Fruit fly (Drosophila melanogaster) whole organism, embryonic: ENCODE data around the gene Kdm5.

Source experiments
- Asciz ChIP-seq: fragments of 200-800 bp; sonication (Bioruptor generic); optimal IDR thresholded peaks from 2 replicates; lab custom pipeline; 2017; ENCODE audit warnings: missing biosample characterization, mild to moderate bottlenecking, missing genetic modification characterization, missing genetic modification reagents
- Atf-2 ChIP-seq: fragments of 200-800 bp; sonication (Bioruptor generic); optimal IDR thresholded peaks from 2 replicates; lab custom pipeline; 2016; ENCODE audit warnings: missing biosample characterization, missing genetic modification characterization
- CG10431 ChIP-seq: fragments of 200-800 bp; sonication (Bioruptor generic); optimal IDR thresholded peaks from 3 replicates; lab custom pipeline; 2018; ENCODE audit warnings: missing biosample characterization, mild to moderate bottlenecking, missing genetic modification characterization
- CG10565 ChIP-seq: fragments of 200-800 bp; sonication (Bioruptor generic); optimal IDR thresholded peaks from 3 replicates; lab custom pipeline; 2016; ENCODE audit warnings: missing biosample characterization, mild to moderate bottlenecking, missing genetic modification characterization
- CG12659 ChIP-seq: fragments of 200-800 bp; sonication (Bioruptor generic); optimal IDR thresholded peaks from 3 replicates; lab custom pipeline; 2017; ENCODE audit warnings: mild to moderate bottlenecking, missing biosample characterization, missing genetic modification reagents, missing genetic modification characterization
- CG1529 ChIP-seq: fragments of 200-800 bp; sonication (Bioruptor generic); optimal IDR thresholded peaks from 3 replicates; lab custom pipeline; 2018; ENCODE audit warnings: missing biosample characterization, missing genetic modification characterization
- CG15696 ChIP-seq: fragments of 200-800 bp; sonication (Bioruptor generic); optimal IDR thresholded peaks from 2 replicates; lab custom pipeline; 2019; ENCODE audit warnings: missing biosample characterization, mild to moderate bottlenecking, missing genetic modification characterization, moderate library complexity
- CG16813 ChIP-seq: fragments of 200-800 bp; sonication (Bioruptor generic); IDR thresholded peaks from 3 replicates; pipeline ENCODE4 v1.3.6; 2022; ENCODE audit warnings: missing biosample characterization, missing genetic modification characterization; ENCODE audit not compliant: partially characterized antibody
- CG17802 ChIP-seq: fragments of 200-800 bp; sonication (Bioruptor generic); optimal IDR thresholded peaks from 2 replicates; lab custom pipeline; 2018; ENCODE audit warnings: missing biosample characterization, mild to moderate bottlenecking, missing genetic modification characterization, moderate library complexity
- CG2116 ChIP-seq: fragments of 200-800 bp; sonication (Bioruptor generic); optimal IDR thresholded peaks from 3 replicates; lab custom pipeline; 2018; ENCODE audit warnings: missing biosample characterization, mild to moderate bottlenecking, missing genetic modification characterization
- CG30403 ChIP-seq: fragments of 200-800 bp; sonication (Bioruptor generic); optimal IDR thresholded peaks from 3 replicates; lab custom pipeline; 2016; ENCODE audit warnings: missing biosample characterization, missing genetic modification characterization
- CG3281 ChIP-seq: fragments of 200-800 bp; sonication (Bioruptor generic); optimal IDR thresholded peaks from 3 replicates; lab custom pipeline; 2017; ENCODE audit warnings: missing biosample characterization, mild to moderate bottlenecking, missing genetic modification characterization
- CG3995 ChIP-seq: fragments of 200-800 bp; sonication (Bioruptor generic); optimal IDR thresholded peaks from 3 replicates; lab custom pipeline; 2016; ENCODE audit warnings: missing biosample characterization, missing genetic modification characterization
- CG42726 ChIP-seq: fragments of 200-800 bp; sonication (Bioruptor generic); IDR thresholded peaks from 2 replicates; pipeline ENCODE4 v1.3.6; 2022; ENCODE audit warnings: missing biosample characterization, missing genetic modification characterization; ENCODE audit not compliant: partially characterized antibody
- CG4282 ChIP-seq: fragments of 200-800 bp; sonication (Bioruptor generic); optimal IDR thresholded peaks from 2 replicates; lab custom pipeline; 2016; ENCODE audit warnings: missing biosample characterization, missing genetic modification characterization
- CG6689 ChIP-seq: fragments of 200-800 bp; sonication (Bioruptor generic); IDR thresholded peaks from 2 replicates; pipeline ENCODE4 v1.3.6; 2022; ENCODE audit warnings: missing biosample characterization, missing genetic modification characterization
- CG8359 ChIP-seq: fragments of 200-800 bp; sonication (Bioruptor generic); optimal IDR thresholded peaks from 2 replicates; lab custom pipeline; 2017; ENCODE audit warnings: missing biosample characterization, mild to moderate bottlenecking, missing genetic modification characterization, borderline replicate concordance
- CG9437 ChIP-seq: fragments of 200-800 bp; sonication (Bioruptor generic); optimal IDR thresholded peaks from 2 replicates; lab custom pipeline; 2018; ENCODE audit warnings: missing biosample characterization, mild to moderate bottlenecking, missing genetic modification characterization
- Gug ChIP-seq: fragments of 200-800 bp; sonication (Bioruptor generic); IDR thresholded peaks from 4 replicates; pipeline ENCODE4 v1.3.6; 2022; ENCODE audit warnings: missing biosample characterization, missing genetic modification characterization
- HHEX ChIP-seq: fragments of 200-800 bp; sonication (Bioruptor generic); optimal IDR thresholded peaks from 3 replicates; lab custom pipeline; 2017; ENCODE audit warnings: missing biosample characterization, mild to moderate bottlenecking, missing genetic modification characterization, missing genetic modification reagents
- Hmx ChIP-seq: fragments of 200-800 bp; sonication (Bioruptor generic); optimal IDR thresholded peaks from 2 replicates; lab custom pipeline; 2016; ENCODE audit warnings: missing biosample characterization, missing genetic modification characterization
- Jarid2 ChIP-seq: fragments of 200-800 bp; sonication (Bioruptor generic); optimal IDR thresholded peaks from 3 replicates; lab custom pipeline; 2017; ENCODE audit warnings: mild to moderate bottlenecking, missing biosample characterization, missing genetic modification reagents, missing genetic modification characterization
- Meics ChIP-seq: fragments of 200-800 bp; sonication (Bioruptor generic); optimal IDR thresholded peaks from 2 replicates; lab custom pipeline; 2017; ENCODE audit warnings: missing biosample characterization, mild to moderate bottlenecking, missing genetic modification characterization
- Mes4 ChIP-seq: fragments of 200-800 bp; sonication (Bioruptor generic); optimal IDR thresholded peaks from 2 replicates; lab custom pipeline; 2016; ENCODE audit warnings: missing biosample characterization, missing genetic modification characterization
- Mrtf ChIP-seq: fragments of 200-800 bp; sonication (Bioruptor generic); IDR thresholded peaks from 3 replicates; pipeline ENCODE4 v1.3.6; 2022; ENCODE audit warnings: missing biosample characterization, missing genetic modification characterization
- Myb ChIP-seq: fragments of 200-800 bp; sonication (Bioruptor generic); optimal IDR thresholded peaks from 2 replicates; lab custom pipeline; 2016; ENCODE audit warnings: missing biosample characterization, missing genetic modification characterization
- Rfx ChIP-seq: fragments of 200-800 bp; sonication (Bioruptor generic); IDR thresholded peaks from 2 replicates; pipeline ENCODE4 v1.3.6; 2022; ENCODE audit warnings: missing biosample characterization, missing genetic modification characterization
- Six4 ChIP-seq: fragments of 200-800 bp; sonication (Bioruptor generic); optimal IDR thresholded peaks from 2 replicates; lab custom pipeline; 2016; ENCODE audit warnings: missing biosample characterization, missing genetic modification characterization
- Sry-δ ChIP-seq: fragments of 200-800 bp; sonication (Bioruptor generic); optimal IDR thresholded peaks from 2 replicates; lab custom pipeline; 2016; ENCODE audit warnings: missing biosample characterization, missing genetic modification characterization
- amos ChIP-seq: fragments of 200-800 bp; sonication (Bioruptor generic); IDR thresholded peaks from 2 replicates; pipeline ENCODE4 v1.3.6; 2022; ENCODE audit warnings: missing biosample characterization, missing genetic modification characterization; ENCODE audit not compliant: partially characterized antibody
- bowl ChIP-seq: fragments of 200-800 bp; sonication (Bioruptor generic); IDR thresholded peaks from 2 replicates; pipeline ENCODE4 v1.3.6; 2022; ENCODE audit warnings: missing biosample characterization, missing genetic modification characterization
- cad ChIP-seq: fragments of >200 bp; optimal IDR thresholded peaks from 2 replicates; lab custom pipeline; 2017; ENCODE audit warnings: missing biosample characterization, missing genetic modification characterization
- chn ChIP-seq: fragments of 200-800 bp; sonication (Bioruptor generic); optimal IDR thresholded peaks from 2 replicates; lab custom pipeline; 2016; ENCODE audit warnings: missing biosample characterization, missing genetic modification characterization
- cwo ChIP-seq: fragments of 200-800 bp; sonication (Bioruptor generic); optimal IDR thresholded peaks from 3 replicates; lab custom pipeline; 2017; ENCODE audit warnings: missing biosample characterization, missing genetic modification characterization, mild to moderate bottlenecking, moderate library complexity, missing genetic modification reagents
- dm ChIP-seq: fragments of 200-800 bp; sonication (Bioruptor generic); optimal IDR thresholded peaks from 3 replicates; lab custom pipeline; 2016; ENCODE audit warnings: missing biosample characterization, missing genetic modification characterization
- exex ChIP-seq: fragments of 200-800 bp; sonication (Bioruptor generic); optimal IDR thresholded peaks from 4 replicates; lab custom pipeline; 2018; ENCODE audit warnings: missing biosample characterization, mild to moderate bottlenecking, missing genetic modification characterization, moderate library complexity
- fu2 ChIP-seq: fragments of 200-800 bp; sonication (Bioruptor generic); optimal IDR thresholded peaks from 2 replicates; lab custom pipeline; 2016; ENCODE audit warnings: missing biosample characterization, missing genetic modification characterization
- grau ChIP-seq: fragments of 200-800 bp; optimal IDR thresholded peaks from 3 replicates; lab custom pipeline; 2019; ENCODE audit warnings: missing biosample characterization, mild to moderate bottlenecking, missing genetic modification characterization, moderate library complexity
- hbn ChIP-seq: fragments of 200-800 bp; sonication (Bioruptor generic); IDR thresholded peaks from 2 replicates; pipeline ENCODE4 v1.3.6; 2022; ENCODE audit warnings: missing biosample characterization, missing genetic modification characterization; ENCODE audit not compliant: partially characterized antibody
- luna ChIP-seq: fragments of 200-800 bp; sonication (Bioruptor generic); optimal IDR thresholded peaks from 2 replicates; lab custom pipeline; 2016; ENCODE audit warnings: missing biosample characterization, missing genetic modification characterization
- mld ChIP-seq: fragments of 200-800 bp; sonication (Bioruptor generic); IDR thresholded peaks from 3 replicates; pipeline ENCODE4 v1.3.6; 2022; ENCODE audit warnings: missing biosample characterization, missing genetic modification characterization; ENCODE audit not compliant: partially characterized antibody
- nom ChIP-seq: fragments of 200-800 bp; sonication (Bioruptor generic); optimal IDR thresholded peaks from 2 replicates; lab custom pipeline; 2017; ENCODE audit warnings: missing biosample characterization, missing genetic modification characterization, mild to moderate bottlenecking, moderate library complexity, missing genetic modification reagents
- pros ChIP-seq: fragments of 200-800 bp; sonication (Bioruptor generic); optimal IDR thresholded peaks from 3 replicates; lab custom pipeline; 2019; ENCODE audit warnings: missing biosample characterization, mild to moderate bottlenecking, missing genetic modification characterization, moderate library complexity
- ro ChIP-seq: fragments of 200-800 bp; sonication (Bioruptor generic); IDR thresholded peaks from 2 replicates; pipeline ENCODE4 v1.3.6; 2022; ENCODE audit warnings: missing biosample characterization, missing genetic modification characterization
- sd ChIP-seq: fragments of 200-800 bp; sonication (Bioruptor generic); optimal IDR thresholded peaks from 3 replicates; lab custom pipeline; 2018; ENCODE audit warnings: missing biosample characterization, mild to moderate bottlenecking, missing genetic modification characterization, moderate library complexity
- trh ChIP-seq: fragments of 200-800 bp; sonication (Bioruptor generic); optimal IDR thresholded peaks from 2 replicates; lab custom pipeline; 2016; ENCODE audit warnings: missing biosample characterization, missing genetic modification characterization
- tup ChIP-seq: fragments of 200-800 bp; sonication (Bioruptor generic); optimal IDR thresholded peaks from 2 replicates; lab custom pipeline; 2016; ENCODE audit warnings: missing biosample characterization, mild to moderate bottlenecking, missing genetic modification characterization, moderate library complexity
- unpg ChIP-seq: fragments of 200-800 bp; sonication (Bioruptor generic); optimal IDR thresholded peaks from 3 replicates; lab custom pipeline; 2018; ENCODE audit warnings: missing biosample characterization, mild to moderate bottlenecking, missing genetic modification characterization, moderate library complexity
- zfh1 ChIP-seq: fragments of 200-800 bp; sonication (Bioruptor generic); IDR thresholded peaks from 3 replicates; pipeline ENCODE4 v1.3.6; 2022; ENCODE audit warnings: missing biosample characterization, missing genetic modification characterization

Gene Kdm5

dm6 chr2L:5948775-5949526, 50.4 kb downstream of the Kdm5 start, which contains the start of gene CG9044 (continued):
- no peak for TF ChIP-seq Mrtf (GFP tag; lab: Robert Waterston, UW)
- peak; percentile 7 for TF ChIP-seq Six4
- TF ChIP-seq amos: peak; percentile 89
- no peak for TF ChIP-seq HHEX (GFP tag; lab: Kevin White, UChicago)
- no peak for TF ChIP-seq Jarid2
- peak; percentile 79 for TF ChIP-seq CG3995 (GFP tag; lab: Kevin White, UChicago)
- TF ChIP-seq grau (tag; lab: Kevin White, UChicago): no peak
- TF ChIP-seq dm (GFP tag; lab: Kevin White, UChicago): peak; percentile 13
- TF ChIP-seq Gug (GFP tag; lab: Robert Waterston, UW): peak; percentile 60; the same call in 3 of the 4 replicates
- TF ChIP-seq CG1529 (GFP tag; lab: Kevin White, UChicago): no peak
- no peak for TF ChIP-seq tup (GFP tag; lab: Kevin White, UChicago)
- no peak for TF ChIP-seq cwo (GFP tag; lab: Kevin White, UChicago)
- TF ChIP-seq Atf-2 (GFP tag; lab: Kevin White, UChicago): no peak
- no peak for TF ChIP-seq cad (GFP tag; lab: Kevin White, UChicago)
- TF ChIP-seq hbn: peak; percentile 86
- TF ChIP-seq Mes4: no peak
- peak; percentile 77 for TF ChIP-seq CG42726 (GFP tag; lab: Robert Waterston, UW)
- TF ChIP-seq CG16813 (GFP tag; lab: Robert Waterston, UW): peak; percentile 96
- TF ChIP-seq Sry-δ (GFP tag; lab: Kevin White, UChicago): peak; percentile 96
- TF ChIP-seq unpg (GFP tag; lab: Kevin White, UChicago): no peak
- no peak for TF ChIP-seq nom
- TF ChIP-seq CG2116 (GFP tag; lab: Kevin White, UChicago): peak; percentile 62
- no peak for TF ChIP-seq exex
- TF ChIP-seq CG9437: peak; percentile 54
- TF ChIP-seq CG6689 (GFP tag; lab: Robert Waterston, UW): no peak
- peak; percentile 62 for TF ChIP-seq chn
- TF ChIP-seq fu2 (GFP tag; lab: Kevin White, UChicago): peak; percentile 70
- peak; percentile 52 for TF ChIP-seq trh
- TF ChIP-seq Rfx (GFP tag; lab: Robert Waterston, UW): peak; percentile 73; the same call in 1 of the 2 replicates
- TF ChIP-seq CG10431 (GFP tag; lab: Kevin White, UChicago): no peak
- TF ChIP-seq Myb (GFP tag; lab: Kevin White, UChicago): peak; percentile 59
- peak; percentile 42; the same call in 1 of the 3 replicates for TF ChIP-seq zfh1 (GFP tag; lab: Robert Waterston, UW)
- TF ChIP-seq CG4282 (GFP tag; lab: Kevin White, UChicago): no peak
- no peak for TF ChIP-seq ro (GFP tag; lab: Robert Waterston, UW)
- TF ChIP-seq CG15696 (tag; lab: Kevin White, UChicago): peak; percentile 41
- TF ChIP-seq sd (tag; lab: Kevin White, UChicago): no peak
- peak; percentile 27 for TF ChIP-seq CG17802 (tag; lab: Kevin White, UChicago)
- no peak for TF ChIP-seq luna (GFP tag; lab: Kevin White, UChicago)
- TF ChIP-seq Meics (GFP tag; lab: Kevin White, UChicago): no peak
- no peak for TF ChIP-seq CG10565
- no peak for TF ChIP-seq bowl (GFP tag; lab: Robert Waterston, UW)
- peak; percentile 89 for TF ChIP-seq mld (GFP tag; lab: Robert Waterston, UW)
- TF ChIP-seq pros: no peak
- TF ChIP-seq CG30403 (GFP tag; lab: Kevin White, UChicago): peak; percentile 74
- TF ChIP-seq Asciz (GFP tag; lab: Kevin White, UChicago): no peak
- TF ChIP-seq CG3281 (GFP tag; lab: Kevin White, UChicago): no peak
- peak; percentile 79 for TF ChIP-seq CG12659
- TF ChIP-seq CG8359 (GFP tag; lab: Kevin White, UChicago): no peak
- TF ChIP-seq Hmx (GFP tag; lab: Kevin White, UChicago): no peak
